Worm (Caenorhabditis elegans): Measurements from ENCODE around the gene msh-5.

The msh-5 gene

ce11 chrIV:13154391-13155283, at the start of gene msh-5, which contains the start of gene crld-1:
TSS of gene msh-5 (plus strand) at chrIV:13155233.
TSS of gene crld-1 (minus strand) at chrIV:13154441.
- TF ChIP-seq peb-1 (tag; optimal IDR thresholded peaks at IDR 0.05), result no peak
- peak; percentile 2 for TF ChIP-seq unc-55 (GFP tag; optimal IDR thresholded peaks at IDR 0.05)
- no peak for TF ChIP-seq fos-1 (tag; optimal IDR thresholded peaks at IDR 0.05)
- TF ChIP-seq unc-62 (GFP tag; optimal IDR thresholded peaks at IDR 0.05), result no peak
- peak; percentile 44 for TF ChIP-seq nhr-129 (tag; optimal IDR thresholded peaks at IDR 0.05)
- no peak for TF ChIP-seq F13H6.1 (tag; optimal IDR thresholded peaks at IDR 0.05)
- no peak for TF ChIP-seq unc-39 (tag; optimal IDR thresholded peaks at IDR 0.05)
- no peak for TF ChIP-seq nhr-6 (tag; optimal IDR thresholded peaks at IDR 0.05)
- TF ChIP-seq mab-5 (tag; optimal IDR thresholded peaks at IDR 0.05), result no peak

- TF ChIP-seq lsy-2 (tag; optimal IDR thresholded peaks at IDR 0.05) (no peak), sem-4 (tag; optimal IDR thresholded peaks at IDR 0.05) (no peak), nhr-21 (tag; optimal IDR thresholded peaks at IDR 0.05) (no peak), dmd-4 (tag; optimal IDR thresholded peaks at IDR 0.05) (no peak), lin-13 (GFP tag; optimal IDR thresholded peaks at IDR 0.05) (no peak), unc-39 (tag; optimal IDR thresholded peaks at IDR 0.05) (no peak), R02D3.7 (tag; optimal IDR thresholded peaks at IDR 0.05) (no peak), ZK546.5 (tag; optimal IDR thresholded peaks at IDR 0.05) (no peak), nhr-6 (tag; optimal IDR thresholded peaks at IDR 0.05) (no peak)
Observed at ce11 chrIV:13107359-13107758, 47.7 kb upstream of the msh-5 start, which contains the start of gene B0564.2. TSS of gene B0564.2 (plus strand) at chrIV:13107659.

- TF ChIP-seq unc-39 (tag; optimal IDR thresholded peaks at IDR 0.05) (no peak), nhr-25 (tag; optimal IDR thresholded peaks at IDR 0.05) (no peak), R02D3.7 (tag; optimal IDR thresholded peaks at IDR 0.05) (no peak), lsy-2 (tag; optimal IDR thresholded peaks at IDR 0.05) (no peak)
Observed at ce11 chrIV:13108430-13108829, 46.6 kb upstream of the msh-5 start.

- TF ChIP-seq nhr-129 (tag; optimal IDR thresholded peaks at IDR 0.05) (peak; percentile 5), dmd-4 (tag; optimal IDR thresholded peaks at IDR 0.05) (no peak), crh-2 (tag; optimal IDR thresholded peaks at IDR 0.05) (peak; percentile 26), lin-11 (tag; optimal IDR thresholded peaks at IDR 0.05) (no peak), ZK546.5 (tag; optimal IDR thresholded peaks at IDR 0.05) (no peak), nhr-21 (tag; optimal IDR thresholded peaks at IDR 0.05) (peak; percentile 74), fos-1 (tag; optimal IDR thresholded peaks at IDR 0.05) (no peak), lin-39 (tag; optimal IDR thresholded peaks at IDR 0.05) (no peak), blmp-1 (tag; optimal IDR thresholded peaks at IDR 0.05; ENCODE audit: insufficient read depth) (peak; percentile 26), gmeb-1 (tag; optimal IDR thresholded peaks at IDR 0.05) (no peak), sma-3 (GFP tag; optimal IDR thresholded peaks at IDR 0.05) (peak; percentile 56), unc-62 (GFP tag; optimal IDR thresholded peaks at IDR 0.05) (no peak), sma-9 (GFP tag; optimal IDR thresholded peaks at IDR 0.05) (peak; percentile 82), sma-9 (tag; optimal IDR thresholded peaks at IDR 0.05) (no peak)
Observed at ce11 chrIV:13109751-13110150, 45.3 kb upstream of the msh-5 start, which contains the start of gene best-1. TSS of gene best-1 (minus strand) at chrIV:13109779.

ce11 chrIV:13110876-13111275, 44.2 kb upstream of the msh-5 start:
- TF ChIP-seq lsy-2 (tag; optimal IDR thresholded peaks at IDR 0.05) (no peak), nhr-25 (tag; optimal IDR thresholded peaks at IDR 0.05) (peak; percentile 11), gmeb-1 (tag; optimal IDR thresholded peaks at IDR 0.05) (no peak), C34F6.9 (tag; optimal IDR thresholded peaks at IDR 0.05) (no peak), egl-27 (tag; optimal IDR thresholded peaks at IDR 0.05) (no peak), fos-1 (tag; optimal IDR thresholded peaks at IDR 0.05) (peak; percentile 11), nhr-129 (tag; optimal IDR thresholded peaks at IDR 0.05) (peak; percentile 55), nhr-21 (tag; optimal IDR thresholded peaks at IDR 0.05) (peak; percentile 57), lin-39 (tag; optimal IDR thresholded peaks at IDR 0.05) (no peak)

ce11 chrIV:13112982-13113381, 42.1 kb upstream of the msh-5 start, which contains the start of gene best-2:
TSS of gene best-2 (minus strand) at chrIV:13113082.
- TF ChIP-seq dmd-4 (tag; optimal IDR thresholded peaks at IDR 0.05) (no peak), R02D3.7 (tag; optimal IDR thresholded peaks at IDR 0.05) (no peak), elt-1 (tag; optimal IDR thresholded peaks at IDR 0.05) (no peak), aly-2 (tag; optimal IDR thresholded peaks at IDR 0.05) (no peak), mab-5 (tag; optimal IDR thresholded peaks at IDR 0.05) (no peak), lsy-2 (tag; optimal IDR thresholded peaks at IDR 0.05) (no peak), snpc-4 (tag; optimal IDR thresholded peaks at IDR 0.05) (no peak), mdl-1 (tag; optimal IDR thresholded peaks at IDR 0.05) (no peak)
